Worm (Caenorhabditis elegans) whole organism, early embryonic: ENCODE results near the gene nhr-272.

Experiments used
- F13C5.2 ChIP-seq: sonication (generic microtip); optimal IDR thresholded peaks from 2 replicates; lab custom pipeline; 2017; ENCODE audit warnings: mild to moderate bottlenecking, missing genetic modification characterization, inconsistent platforms, missing compliant biosample characterization
- aly-1 ChIP-seq: sonication (generic microtip); optimal IDR thresholded peaks from 2 replicates; lab custom pipeline; 2016; ENCODE audit warnings: missing genetic modification characterization, missing compliant biosample characterization
- ama-1 ChIP-seq: fragments of 150-350 bp; optimal IDR thresholded peaks from 2 replicates; lab custom pipeline; 2014
- ceh-36 ChIP-seq: sonication (generic microtip); optimal IDR thresholded peaks from 2 replicates; lab custom pipeline; 2016; ENCODE audit warnings: missing genetic modification characterization, inconsistent platforms, missing compliant biosample characterization
- ets-7 ChIP-seq: sonication (generic microtip); optimal IDR thresholded peaks from 2 replicates; lab custom pipeline; 2016; ENCODE audit warnings: missing genotype, missing genetic modification characterization, missing compliant biosample characterization
- flt-1 ChIP-seq: fragments of 200-800 bp; sonication (Bioruptor generic); IDR thresholded peaks from 2 replicates; pipeline ENCODE4 v1.3.6; 2022; ENCODE audit warnings: missing genetic modification characterization, missing compliant biosample characterization
- hmbx-1 ChIP-seq: sonication (generic microtip); optimal IDR thresholded peaks from 2 replicates; lab custom pipeline; 2016; ENCODE audit warnings: mild to moderate bottlenecking, missing genetic modification characterization, missing compliant biosample characterization
- hmg-4 ChIP-seq: fragments of 200-800 bp; sonication (Bioruptor generic); optimal IDR thresholded peaks from 2 replicates; lab custom pipeline; 2018; ENCODE audit warnings: mild to moderate bottlenecking, missing genetic modification characterization, missing compliant biosample characterization
- pes-1 ChIP-seq: fragments of 200-800 bp; sonication (Bioruptor generic); IDR thresholded peaks from 2 replicates; pipeline ENCODE4 v1.3.6; 2022; ENCODE audit warnings: missing genetic modification reagents, missing genetic modification characterization, missing compliant biosample characterization
- sea-1 ChIP-seq: fragments of 200-800 bp; sonication (Bioruptor generic); conservative IDR thresholded peaks from 2 replicates; pipeline ENCODE4 v1.3.6; 2022; ENCODE audit warnings: missing genetic modification characterization, missing compliant biosample characterization
- tbx-11 ChIP-seq: fragments of 200-800 bp; sonication (Bioruptor generic); IDR thresholded peaks from 2 replicates; pipeline ENCODE4 v1.3.6; 2022; ENCODE audit warnings: missing genetic modification characterization, missing compliant biosample characterization
- tbx-37 ChIP-seq: fragments of 200-800 bp; sonication (Bioruptor generic); conservative IDR thresholded peaks from 2 replicates; pipeline ENCODE4 v1.3.6; 2022; ENCODE audit warnings: missing genetic modification reagents, missing genetic modification characterization, missing compliant biosample characterization

DNA sequence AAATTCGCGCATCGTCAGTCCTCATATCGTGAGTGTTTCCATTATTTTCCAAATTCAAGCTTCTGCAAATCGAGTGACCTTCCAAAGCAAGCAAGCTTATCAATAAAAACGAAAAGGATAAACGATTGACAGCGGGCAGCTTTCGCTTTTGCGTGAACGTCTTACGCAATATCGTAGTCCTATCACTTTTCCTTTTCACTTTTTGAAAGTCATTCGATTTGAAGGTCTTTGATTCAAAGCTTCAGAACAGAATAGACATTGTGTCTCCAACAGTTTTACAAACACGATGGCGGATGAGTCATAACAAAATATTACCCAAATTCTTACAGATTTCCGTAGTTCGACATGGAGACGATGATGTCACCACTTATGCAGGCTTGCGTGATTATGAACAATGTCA, 25.0 kb downstream of the nhr-272 start:
- no peak for TF ChIP-seq hmbx-1 (tag; lab: Kevin White, UChicago)
- no peak for TF ChIP-seq ama-1 (lab: Kevin White, UChicago)
- TF ChIP-seq ceh-36: no peak
- no peak for TF ChIP-seq hmg-4
- no peak for TF ChIP-seq F13C5.2 (tag; lab: Kevin White, UChicago)
- TF ChIP-seq flt-1: no peak
- no peak for TF ChIP-seq ets-7 (tag; lab: Kevin White, UChicago)
- no peak for TF ChIP-seq pes-1 (GFP tag; lab: Robert Waterston, UW)
- no peak for TF ChIP-seq tbx-11 (GFP tag; lab: Robert Waterston, UW)
- TF ChIP-seq sea-1 (GFP tag; lab: Robert Waterston, UW): no peak
- no peak for TF ChIP-seq aly-1 (tag; lab: Kevin White, UChicago)
- TF ChIP-seq tbx-37 (GFP tag; lab: Robert Waterston, UW): no peak
